Fruit fly (Drosophila melanogaster): ENCODE results near the gene hng3.

hng3 gene

DNA sequence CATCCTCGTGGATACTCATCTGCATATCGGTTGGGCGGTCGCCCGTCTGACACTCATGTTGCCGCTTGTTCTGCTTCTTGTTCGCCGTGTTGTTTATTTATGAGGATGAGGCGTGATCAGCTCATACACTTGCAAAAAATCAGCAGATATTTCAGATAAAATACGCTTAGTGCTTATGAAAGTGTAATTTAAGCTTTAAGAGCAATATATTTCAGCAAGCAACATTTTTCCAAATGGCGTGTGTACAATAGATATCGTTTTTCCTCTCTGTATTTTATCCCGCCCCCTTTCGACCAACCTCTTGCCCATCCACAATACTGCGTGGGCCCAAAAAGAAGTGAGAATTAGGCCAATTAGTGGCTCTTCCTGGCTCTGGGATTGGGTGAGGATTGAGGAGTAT lies 16.9 kb upstream of the hng3 start (continued):
- TF ChIP-seq Rfx (GFP tag; IDR thresholded peaks at IDR 0.05) (peak; percentile 51; the same call in 1 of the 2 replicates), Myb (GFP tag; optimal IDR thresholded peaks at IDR 0.05) (peak; percentile 6), ci (GFP tag; IDR thresholded peaks at IDR 0.05) (peak; percentile 72; the same call in 1 of the 3 replicates), CG11085 (GFP tag; IDR thresholded peaks at IDR 0.05) (no peak), CG6175 (GFP tag; IDR thresholded peaks at IDR 0.05) (0 out of 3 replicates have a peak, but pooled peaks have one; percentile 16), CG11560 (tag; IDR thresholded peaks at IDR 0.05) (0 out of 3 replicates have a peak, but pooled peaks have one; percentile 23), gce (GFP tag; IDR thresholded peaks at IDR 0.05) (peak; percentile 68; the same call in 1 of the 3 replicates), grau (tag; optimal IDR thresholded peaks at IDR 0.05) (peak; percentile 39), CG6272 (GFP tag; IDR thresholded peaks at IDR 0.05) (no peak), CG4424 (GFP tag; optimal IDR thresholded peaks at IDR 0.05) (peak; percentile 18), Hr51 (GFP tag; optimal IDR thresholded peaks at IDR 0.05) (peak in 1 of 2 experiments; percentile 30), sens (GFP tag) (peak; percentile 93), CG4328 (GFP tag; optimal IDR thresholded peaks at IDR 0.05) (no peak), CG12391 (tag; optimal IDR thresholded peaks at IDR 0.05) (peak; percentile 39), zen2 (GFP tag; IDR thresholded peaks at IDR 0.05; ENCODE audit: partially characterized antibody) (no peak), CG13424 (tag; optimal IDR thresholded peaks at IDR 0.05) (peak; percentile 55), insv (GFP tag; optimal IDR thresholded peaks at IDR 0.05) (no peak), CG32532 (GFP tag; IDR thresholded peaks at IDR 0.05) (0 out of 2 replicates have a peak, but pooled peaks have one; percentile 28), danr (GFP tag; IDR thresholded peaks at IDR 0.05) (no peak), E2f1 (GFP tag; IDR thresholded peaks at IDR 0.05) (no peak), CG17328 (GFP tag; IDR thresholded peaks at IDR 0.05) (peak; percentile 79), schlank (tag; optimal IDR thresholded peaks at IDR 0.05) (no peak), Sox100B (GFP tag; optimal IDR thresholded peaks at IDR 0.05) (peak; percentile 32), CG2712 (tag; optimal IDR thresholded peaks at IDR 0.05) (peak; percentile 74), CG8359 (GFP tag; optimal IDR thresholded peaks at IDR 0.05; ENCODE audit: borderline replicate concordance) (no peak), CG17829 (tag; optimal IDR thresholded peaks at IDR 0.05) (peak; percentile 53), CG12769 (tag; optimal IDR thresholded peaks at IDR 0.05) (peak; percentile 11), ssp (GFP tag; IDR thresholded peaks at IDR 0.05) (0 out of 2 replicates have a peak, but pooled peaks have one; percentile 27), az2 (GFP tag; optimal IDR thresholded peaks at IDR 0.05) (peak; percentile 40), Antp (GFP tag; optimal IDR thresholded peaks at IDR 0.05) (peak; percentile 49), Spps (tag; optimal IDR thresholded peaks at IDR 0.05) (peak; percentile 17), tin (GFP tag; optimal IDR thresholded peaks at IDR 0.05) (peak; percentile 48), CG14965 (GFP tag; optimal IDR thresholded peaks at IDR 0.05; ENCODE audit: borderline replicate concordance) (no peak), nom (GFP tag; optimal IDR thresholded peaks at IDR 0.05) (no peak), pan (optimal IDR thresholded peaks at IDR 0.05) (no peak), pan (GFP tag; optimal IDR thresholded peaks at IDR 0.05 in 1 of 2, IDR thresholded peaks at IDR 0.05 in 1 of 2) (peak in 1 of 2 experiments; percentile 46)

DNA sequence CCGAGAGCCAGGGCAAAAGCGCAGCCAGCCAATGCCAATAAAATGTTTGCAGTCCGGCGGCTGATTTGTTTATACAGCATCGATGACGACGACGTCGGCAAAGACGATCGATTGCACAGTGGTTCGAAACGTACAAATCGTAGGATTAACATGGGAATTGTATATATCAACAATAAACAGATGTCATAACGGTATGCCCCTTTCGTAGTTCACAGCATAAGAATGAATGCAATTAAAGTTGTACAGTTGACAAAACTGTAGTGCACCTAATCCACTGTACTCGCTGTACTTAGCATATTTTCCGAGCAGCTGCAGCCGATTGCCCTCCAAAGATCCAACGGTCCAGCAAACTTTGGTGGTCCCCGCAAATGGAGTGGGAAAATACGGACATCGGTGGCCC lies 16.1 kb upstream of the hng3 start:
- TF ChIP-seq tup (GFP tag; optimal IDR thresholded peaks at IDR 0.05): no peak
- peak; percentile 15 for TF ChIP-seq p53 (GFP tag; optimal IDR thresholded peaks at IDR 0.05)
- TF ChIP-seq Hr78 (GFP tag; optimal IDR thresholded peaks at IDR 0.05): peak in 1 of 2 experiments; percentile 6
- peak; percentile 77 for TF ChIP-seq Xrp1 (GFP tag; IDR thresholded peaks at IDR 0.05)
- TF ChIP-seq crol (GFP tag; IDR thresholded peaks at IDR 0.05): 0 out of 2 replicates have a peak, but pooled peaks have one; percentile 9
- peak; percentile 37 for TF ChIP-seq Fer3 (tag; optimal IDR thresholded peaks at IDR 0.05)
- TF ChIP-seq Sox102F (GFP tag; optimal IDR thresholded peaks at IDR 0.05): peak; percentile 89
- TF ChIP-seq CG2678 (tag; optimal IDR thresholded peaks at IDR 0.05): peak; percentile 72
- no peak for TF ChIP-seq CG6765 (GFP tag; optimal IDR thresholded peaks at IDR 0.05)
- peak; percentile 62 for TF ChIP-seq CG15601 (tag; optimal IDR thresholded peaks at IDR 0.05)
- TF ChIP-seq h (optimal IDR thresholded peaks at IDR 0.05): no peak
- TF ChIP-seq CG5245 (GFP tag; optimal IDR thresholded peaks at IDR 0.05): peak; percentile 56
- peak; percentile 72 for TF ChIP-seq Antp (GFP tag; optimal IDR thresholded peaks at IDR 0.05)
- peak; percentile 69; the same call in 2 of the 3 replicates for TF ChIP-seq ken (GFP tag; IDR thresholded peaks at IDR 0.05)
- no peak for TF ChIP-seq HmgZ (tag; optimal IDR thresholded peaks at IDR 0.05)
- peak; percentile 40 for TF ChIP-seq CG11398 (GFP tag; optimal IDR thresholded peaks at IDR 0.05)
- TF ChIP-seq ATbp (GFP tag; optimal IDR thresholded peaks at IDR 0.05): peak; percentile 78

Measured in whole organism, embryonic.